Fruit fly (Drosophila melanogaster): Measurements from ENCODE around the gene CG2260.
A peak's percentile ranks its signal among the peaks of the same experiment; 100 is the strongest.

The CG2260 gene

dm6 chrX:8114476-8115342 lies 6.2 kb downstream of the CG2260 start (continued):
- TF ChIP-seq sr (GFP tag; IDR thresholded peaks at IDR 0.05) (no peak), gt (GFP tag; IDR thresholded peaks at IDR 0.05) (no peak), jumu (GFP tag; optimal IDR thresholded peaks at IDR 0.05) (no peak), CG12769 (tag; optimal IDR thresholded peaks at IDR 0.05) (peak; percentile 34), CG12155 (GFP tag; optimal IDR thresholded peaks at IDR 0.05) (peak; percentile 41), CG14667 (GFP tag; IDR thresholded peaks at IDR 0.05) (no peak), NC2α (GFP tag; optimal IDR thresholded peaks at IDR 0.05) (no peak), CG5245 (GFP tag; optimal IDR thresholded peaks at IDR 0.05) (no peak), otp (GFP tag; IDR thresholded peaks at IDR 0.05) (no peak), CG15514 (GFP tag; optimal IDR thresholded peaks at IDR 0.05) (peak; percentile 41), Six4 (GFP tag; optimal IDR thresholded peaks at IDR 0.05) (no peak), CG30431 (GFP tag; optimal IDR thresholded peaks at IDR 0.05) (no peak), jigr1 (GFP tag; IDR thresholded peaks at IDR 0.05) (no peak), B-H2 (GFP tag; optimal IDR thresholded peaks at IDR 0.05) (peak; percentile 48), Stat92E (GFP tag; optimal IDR thresholded peaks at IDR 0.05) (no peak), D19A (tag; optimal IDR thresholded peaks at IDR 0.05) (peak; percentile 47), CG7963 (GFP tag; IDR thresholded peaks at IDR 0.05; ENCODE audit: partially characterized antibody) (no peak), salm (tag; optimal IDR thresholded peaks at IDR 0.05) (peak; percentile 12), HLH54F (GFP tag; optimal IDR thresholded peaks at IDR 0.05) (peak; percentile 33), CG8290 (GFP tag; optimal IDR thresholded peaks at IDR 0.05) (no peak), CG8290 (tag; optimal IDR thresholded peaks at IDR 0.05) (peak in 1 of 2 experiments; percentile 59), sc (optimal IDR thresholded peaks at IDR 0.05) (no peak), sc (GFP tag; optimal IDR thresholded peaks at IDR 0.05) (no peak), D19B (GFP tag; optimal IDR thresholded peaks at IDR 0.05) (peak; percentile 36), HHEX (GFP tag; optimal IDR thresholded peaks at IDR 0.05) (peak; percentile 70), aop (GFP tag; IDR thresholded peaks at IDR 0.05) (no peak), Scr (GFP tag; IDR thresholded peaks at IDR 0.05; ENCODE audit: partially characterized antibody) (no peak), bowl (GFP tag; IDR thresholded peaks at IDR 0.05) (no peak), CG2129 (GFP tag; IDR thresholded peaks at IDR 0.05; ENCODE audit: partially characterized antibody) (no peak), gfzf (GFP tag; optimal IDR thresholded peaks at IDR 0.05) (no peak), CG1647 (GFP tag; optimal IDR thresholded peaks at IDR 0.05) (no peak), ham (GFP tag; IDR thresholded peaks at IDR 0.05) (no peak), jing (GFP tag; optimal IDR thresholded peaks at IDR 0.05) (no peak), CG3995 (GFP tag; optimal IDR thresholded peaks at IDR 0.05) (no peak), lbe (GFP tag; optimal IDR thresholded peaks at IDR 0.05) (no peak), CG14860 (GFP tag; IDR thresholded peaks at IDR 0.05; ENCODE audit: partially characterized antibody) (no peak), CG30020 (tag; optimal IDR thresholded peaks at IDR 0.05) (no peak), CG10462 (GFP tag; optimal IDR thresholded peaks at IDR 0.05) (no peak), CG1792 (GFP tag; optimal IDR thresholded peaks at IDR 0.05) (no peak), Abd-B (GFP tag; optimal IDR thresholded peaks at IDR 0.05) (peak; percentile 56), CG8359 (GFP tag; optimal IDR thresholded peaks at IDR 0.05; ENCODE audit: borderline replicate concordance) (no peak), dm (GFP tag; optimal IDR thresholded peaks at IDR 0.05) (no peak), CG7556 (GFP tag; optimal IDR thresholded peaks at IDR 0.05) (peak; percentile 74), CG34224 (GFP tag; IDR thresholded peaks at IDR 0.05; ENCODE audit: partially characterized antibody) (no peak), MBD-R2 (GFP tag; IDR thresholded peaks at IDR 0.05) (no peak; the same call in 1 of the 2 replicates), CG4404 (GFP tag; IDR thresholded peaks at IDR 0.05) (no peak), HLHmδ (GFP tag; optimal IDR thresholded peaks at IDR 0.05) (no peak), CG16863 (GFP tag; optimal IDR thresholded peaks at IDR 0.05) (peak; percentile 49), CG10979 (tag; optimal IDR thresholded peaks at IDR 0.05) (peak; percentile 42)

All from whole organism, embryonic.